Worm (Caenorhabditis elegans) whole organism, L1 larva: ENCODE measurements around the gene C33D9.8.

Experiments
- hlh-17 ChIP-seq: fragments of 200-800 bp; sonication (Bioruptor generic); optimal IDR thresholded peaks from 2 replicates; lab custom pipeline; 2018; ENCODE audit warnings: missing genetic modification characterization, mild to moderate bottlenecking, missing compliant biosample characterization, moderate library complexity, borderline replicate concordance
- nhr-20 ChIP-seq: sonication (generic microtip); optimal IDR thresholded peaks from 2 replicates; lab custom pipeline; 2016; ENCODE audit warnings: mild to moderate bottlenecking, missing genetic modification characterization, missing compliant biosample characterization
- unc-62 ChIP-seq: fragments of 150-350 bp; optimal IDR thresholded peaks from 2 replicates; lab custom pipeline; 2014; ENCODE audit warnings: missing biosample characterization, missing genetic modification reagents, missing genetic modification characterization

DNA sequence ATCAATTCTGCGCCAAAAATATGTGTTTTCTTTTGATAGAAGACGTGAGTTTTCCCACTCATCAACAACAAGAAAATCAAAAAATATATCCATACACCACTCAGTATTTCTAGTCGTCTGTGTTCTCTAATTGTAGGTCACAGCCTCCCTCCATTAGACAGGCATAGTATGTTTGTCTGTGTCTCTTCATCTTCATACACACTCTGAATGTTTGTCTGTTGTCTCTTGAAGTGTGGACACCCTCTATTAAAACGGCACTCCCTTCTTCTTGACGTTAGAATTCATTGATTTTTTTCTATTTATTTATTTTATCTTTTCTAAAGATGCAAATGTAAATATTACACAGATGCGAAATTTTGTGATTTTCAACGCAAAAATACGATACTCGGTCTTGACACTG lies 49.2 kb downstream of the C33D9.8 start:
- TF ChIP-seq hlh-17 = no peak
- no peak for TF ChIP-seq nhr-20 (tag; lab: Kevin White, UChicago)
- no peak for TF ChIP-seq unc-62 (GFP tag; lab: Kevin White, UChicago)
